Worm (Caenorhabditis elegans) whole organism, L1 larva: ENCODE measurements around the gene ZK632.14.

Source experiments
- C34B4.2 ChIP-seq: sonication (generic microtip); optimal IDR thresholded peaks from 2 replicates; lab custom pipeline; 2017; ENCODE audit warnings: mild to moderate bottlenecking, missing genetic modification characterization, missing compliant biosample characterization
- aha-1 ChIP-seq: fragments of 150-350 bp; optimal IDR thresholded peaks from 2 replicates; lab custom pipeline; 2014; ENCODE audit warnings: missing biosample characterization, missing genetic modification characterization
- alr-1 ChIP-seq: fragments of 200-800 bp; sonication (Bioruptor generic); optimal IDR thresholded peaks from 2 replicates; lab custom pipeline; 2018; ENCODE audit warnings: borderline replicate concordance, mild to moderate bottlenecking, missing genetic modification characterization, missing compliant biosample characterization
- ama-1 ChIP-seq: fragments of 150-350 bp; optimal IDR thresholded peaks from 2 replicates; lab custom pipeline; 2014
- ceh-63 ChIP-seq: fragments of 200-800 bp; sonication (Bioruptor generic); optimal IDR thresholded peaks from 2 replicates; lab custom pipeline; 2018; ENCODE audit warnings: mild to moderate bottlenecking, missing genetic modification characterization, missing compliant biosample characterization
- ceh-88 ChIP-seq: fragments of 200-800 bp; sonication (Bioruptor generic); IDR thresholded peaks from 2 replicates; pipeline ENCODE4 v1.3.6; 2022; ENCODE audit warnings: missing genetic modification characterization, missing compliant biosample characterization
- ces-1 ChIP-seq: fragments of 150-350 bp; optimal IDR thresholded peaks from 2 replicates; lab custom pipeline; 2014; ENCODE audit warnings: missing biosample characterization, missing genetic modification reagents, missing genetic modification characterization
- dpl-1 ChIP-seq, 3 experiments: fragments of 150-350 bp in 2 of 3; sonication (generic microtip) in 1 of 3; optimal IDR thresholded peaks; 2 replicates each; lab custom pipeline; 2014 to 2017; ENCODE audit warnings: missing biosample characterization in 3 of 3, missing genetic modification characterization in 3 of 3, missing genetic modification reagents in 3 of 3
- egl-13 ChIP-seq: sonication (generic microtip); optimal IDR thresholded peaks from 2 replicates; lab custom pipeline; 2016; ENCODE audit warnings: missing genotype, missing genetic modification reagents, missing genetic modification characterization, missing compliant biosample characterization
- elt-2 ChIP-seq: sonication (generic microtip); optimal IDR thresholded peaks from 2 replicates; lab custom pipeline; 2016; ENCODE audit warnings: missing genetic modification characterization, mild to moderate bottlenecking, inconsistent platforms, missing compliant biosample characterization, missing genetic modification reagents
- ets-5 ChIP-seq: fragments of 200-800 bp; sonication (Bioruptor generic); IDR thresholded peaks from 2 replicates; pipeline ENCODE4 v1.3.6; 2022; ENCODE audit warnings: missing genetic modification characterization, missing compliant biosample characterization
- fkh-10 ChIP-seq: sonication (generic microtip); optimal IDR thresholded peaks from 2 replicates; lab custom pipeline; 2017; ENCODE audit warnings: missing biosample characterization, missing genetic modification reagents, missing genetic modification characterization
- fkh-4 ChIP-seq: sonication (generic microtip); optimal IDR thresholded peaks from 2 replicates; lab custom pipeline; 2016; ENCODE audit warnings: missing compliant biosample characterization, missing genetic modification characterization, borderline replicate concordance
- fkh-8 ChIP-seq: sonication (generic microtip); optimal IDR thresholded peaks from 2 replicates; lab custom pipeline; 2016; ENCODE audit warnings: mild to moderate bottlenecking, missing genetic modification characterization, missing compliant biosample characterization
- fos-1 ChIP-seq: fragments of 150-350 bp; optimal IDR thresholded peaks from 2 replicates; lab custom pipeline; 2014; ENCODE audit warnings: missing biosample characterization, missing genetic modification characterization
- grh-1 ChIP-seq: fragments of 200-800 bp; sonication (Bioruptor generic); IDR thresholded peaks from 2 replicates; pipeline ENCODE4 v1.3.6; 2022; ENCODE audit warnings: missing genetic modification reagents, missing genetic modification characterization, missing compliant biosample characterization
- hlh-17 ChIP-seq: fragments of 200-800 bp; sonication (Bioruptor generic); optimal IDR thresholded peaks from 2 replicates; lab custom pipeline; 2018; ENCODE audit warnings: missing genetic modification characterization, mild to moderate bottlenecking, missing compliant biosample characterization, moderate library complexity, borderline replicate concordance
- hlh-4 ChIP-seq: sonication (generic microtip); optimal IDR thresholded peaks from 2 replicates; lab custom pipeline; 2016; ENCODE audit warnings: mild to moderate bottlenecking, missing genetic modification characterization, missing compliant biosample characterization
- irx-1 ChIP-seq: sonication (generic microtip); optimal IDR thresholded peaks from 2 replicates; lab custom pipeline; 2016; ENCODE audit warnings: missing genetic modification characterization, missing compliant biosample characterization
- jun-1 ChIP-seq: fragments of 150-350 bp; optimal IDR thresholded peaks from 2 replicates; lab custom pipeline; 2014; ENCODE audit warnings: missing biosample characterization, missing genetic modification reagents, missing genetic modification characterization
- lin-13 ChIP-seq: fragments of 150-350 bp; optimal IDR thresholded peaks from 2 replicates; lab custom pipeline; 2014; ENCODE audit warnings: missing biosample characterization, missing genetic modification reagents, missing genetic modification characterization
- lin-14 ChIP-seq: fragments of 200-800 bp; sonication (Bioruptor generic); optimal IDR thresholded peaks from 2 replicates; lab custom pipeline; 2018; ENCODE audit warnings: mild to moderate bottlenecking, missing genetic modification characterization, moderate library complexity, missing compliant biosample characterization
- lin-15B ChIP-seq: fragments of 150-350 bp; sonication (generic microtip); optimal IDR thresholded peaks from 3 replicates; lab custom pipeline; 2014; ENCODE audit warnings: missing biosample characterization, missing genetic modification characterization
- lin-35 ChIP-seq, 2 experiments: fragments of 150-350 bp; optimal IDR thresholded peaks; 2 replicates each; lab custom pipeline; 2014; ENCODE audit warnings: missing biosample characterization in 2 of 2, missing genetic modification characterization in 2 of 2, missing genetic modification reagents in 2 of 2
- lin-39 ChIP-seq: fragments of 150-350 bp; optimal IDR thresholded peaks from 2 replicates; lab custom pipeline; 2014; ENCODE audit warnings: missing biosample characterization, missing genetic modification reagents, missing genetic modification characterization
- lir-3 ChIP-seq: sonication (generic microtip); optimal IDR thresholded peaks from 2 replicates; lab custom pipeline; 2016; ENCODE audit warnings: mild to moderate bottlenecking, missing genetic modification characterization, moderate library complexity, missing compliant biosample characterization; ENCODE audit not compliant: poor library complexity
- lsy-2 ChIP-seq, 2 experiments: fragments of 150-350 bp; optimal IDR thresholded peaks; 2 replicates each; lab custom pipeline; 2014; ENCODE audit warnings: missing biosample characterization in 2 of 2, missing genetic modification characterization in 2 of 2
- mab-9 ChIP-seq: fragments of 200-800 bp; sonication (Bioruptor generic); IDR thresholded peaks from 2 replicates; pipeline ENCODE4 v1.3.6; 2022; ENCODE audit warnings: missing genetic modification reagents, missing genetic modification characterization, missing compliant biosample characterization
- mdl-1 ChIP-seq, 2 experiments: fragments of 150-350 bp; optimal IDR thresholded peaks; 2 replicates each; lab custom pipeline; 2014 to 2017; ENCODE audit warnings: missing biosample characterization in 2 of 2, missing genetic modification characterization in 2 of 2, inconsistent platforms in 1 of 2
- nhr-11 ChIP-seq: fragments of 150-350 bp; optimal IDR thresholded peaks from 2 replicates; lab custom pipeline; 2014; ENCODE audit warnings: missing biosample characterization, missing genetic modification characterization
- nhr-12 ChIP-seq: sonication (generic microtip); optimal IDR thresholded peaks from 2 replicates; lab custom pipeline; 2017; ENCODE audit warnings: missing biosample characterization, missing genetic modification characterization
- nhr-19 ChIP-seq: fragments of 200-800 bp; sonication (Bioruptor generic); conservative IDR thresholded peaks from 2 replicates; pipeline ENCODE4 v1.3.6; 2022; ENCODE audit warnings: missing genetic modification characterization, missing compliant biosample characterization
- nhr-28 ChIP-seq: fragments of 150-350 bp; optimal IDR thresholded peaks from 2 replicates; lab custom pipeline; 2014; ENCODE audit warnings: missing biosample characterization, missing genetic modification characterization
- nhr-47 ChIP-seq: sonication (generic microtip); optimal IDR thresholded peaks from 2 replicates; lab custom pipeline; 2016; ENCODE audit warnings: mild to moderate bottlenecking, missing genetic modification characterization, moderate library complexity, missing compliant biosample characterization
- nhr-71 ChIP-seq: sonication (generic microtip); optimal IDR thresholded peaks from 2 replicates; lab custom pipeline; 2016; ENCODE audit warnings: mild to moderate bottlenecking, missing genetic modification characterization, moderate library complexity, missing compliant biosample characterization
- nhr-76 ChIP-seq: sonication (generic microtip); optimal IDR thresholded peaks from 2 replicates; lab custom pipeline; 2017; ENCODE audit warnings: missing biosample characterization, missing genetic modification characterization
- nhr-84 ChIP-seq: sonication (generic microtip); optimal IDR thresholded peaks from 2 replicates; lab custom pipeline; 2017; ENCODE audit warnings: missing biosample characterization, missing genetic modification characterization
- nhr-85 ChIP-seq: sonication (generic microtip); peaks from one replicate; lab custom pipeline; 2016; ENCODE audit warnings: missing genetic modification characterization, inconsistent platforms, missing compliant biosample characterization
- nhr-90 ChIP-seq: sonication (generic microtip); optimal IDR thresholded peaks from 2 replicates; lab custom pipeline; 2016; ENCODE audit warnings: mild to moderate bottlenecking, missing genetic modification characterization, missing compliant biosample characterization; ENCODE audit not compliant: poor library complexity
- pag-3 ChIP-seq: sonication (generic microtip); optimal IDR thresholded peaks from 2 replicates; lab custom pipeline; 2017; ENCODE audit warnings: missing genetic modification characterization, mild to moderate bottlenecking, missing compliant biosample characterization, antibody characterized with exemption, borderline replicate concordance; ENCODE audit not compliant: insufficient read depth
- rnt-1 ChIP-seq: sonication (generic microtip); optimal IDR thresholded peaks from 2 replicates; lab custom pipeline; 2016; ENCODE audit warnings: mild to moderate bottlenecking, missing genetic modification characterization, moderate library complexity, missing compliant biosample characterization
- skn-1 ChIP-seq: fragments of 150-350 bp; optimal IDR thresholded peaks from 2 replicates; lab custom pipeline; 2014; ENCODE audit warnings: missing biosample characterization, missing genetic modification characterization
- snu-23 ChIP-seq: sonication (generic microtip); optimal IDR thresholded peaks from 2 replicates; lab custom pipeline; 2016; ENCODE audit warnings: missing genetic modification characterization, missing compliant biosample characterization
- sox-4 ChIP-seq: sonication (generic microtip); optimal IDR thresholded peaks from 2 replicates; lab custom pipeline; 2016; ENCODE audit warnings: missing genetic modification characterization, missing compliant biosample characterization
- sptf-1 ChIP-seq: fragments of 150-350 bp; optimal IDR thresholded peaks from 2 replicates; lab custom pipeline; 2014; ENCODE audit warnings: missing biosample characterization, missing genetic modification characterization
- tbx-2 ChIP-seq: sonication (generic microtip); optimal IDR thresholded peaks from 2 replicates; lab custom pipeline; 2016; ENCODE audit warnings: missing genetic modification characterization, missing compliant biosample characterization
- unc-130 ChIP-seq: fragments of 150-350 bp; optimal IDR thresholded peaks from 2 replicates; lab custom pipeline; 2017; ENCODE audit warnings: missing biosample characterization, missing genetic modification characterization, inconsistent platforms
- unc-30 ChIP-seq: sonication (generic microtip); optimal IDR thresholded peaks from 2 replicates; lab custom pipeline; 2017; ENCODE audit warnings: missing biosample characterization, missing genetic modification characterization
- unc-62 ChIP-seq: fragments of 150-350 bp; optimal IDR thresholded peaks from 2 replicates; lab custom pipeline; 2014; ENCODE audit warnings: missing biosample characterization, missing genetic modification reagents, missing genetic modification characterization
- unc-86 ChIP-seq: sonication (generic microtip); optimal IDR thresholded peaks from 2 replicates; lab custom pipeline; 2016; ENCODE audit warnings: missing genetic modification characterization, missing compliant biosample characterization
- unc-98 ChIP-seq: fragments of 200-800 bp; sonication (Bioruptor generic); IDR thresholded peaks from 2 replicates; pipeline ENCODE4 v1.3.6; 2022; ENCODE audit warnings: missing genetic modification characterization, missing compliant biosample characterization
- zag-1 ChIP-seq: fragments of 150-350 bp; optimal IDR thresholded peaks from 2 replicates; lab custom pipeline; 2014; ENCODE audit warnings: missing biosample characterization, missing genetic modification characterization

The ZK632.14 gene

ce11 chrIII:9807560-9808046 lies 5.6 kb upstream of the ZK632.14 start (continued):
- peak in 1 of 2 experiments; percentile 39 for TF ChIP-seq lsy-2 (tag; optimal IDR thresholded peaks at IDR 0.05; lab: Kevin White, UChicago)
- peak; percentile 28 for TF ChIP-seq lir-3 (tag; lab: Kevin White, UChicago)
- no peak for TF ChIP-seq fkh-10
- TF ChIP-seq irx-1 (tag; lab: Kevin White, UChicago): no peak
- TF ChIP-seq hlh-17: no peak
- TF ChIP-seq rnt-1: peak; percentile 21
- TF ChIP-seq nhr-19 (GFP tag; lab: Robert Waterston, UW): peak; percentile 42
- no peak for TF ChIP-seq fos-1 (tag; lab: Kevin White, UChicago)
- TF ChIP-seq unc-130: no peak
- TF ChIP-seq unc-62 (GFP tag; lab: Kevin White, UChicago): no peak
- TF ChIP-seq elt-2 (tag; lab: Kevin White, UChicago): peak; percentile 59
- TF ChIP-seq snu-23 (GFP tag; lab: Kevin White, UChicago): peak; percentile 58
- TF ChIP-seq aha-1 (tag; lab: Kevin White, UChicago): no peak
- no peak for TF ChIP-seq nhr-76 (tag; lab: Kevin White, UChicago)
- peak; percentile 83 for TF ChIP-seq nhr-85 (tag; lab: Kevin White, UChicago)
- TF ChIP-seq tbx-2 (tag; lab: Kevin White, UChicago): no peak
- peak; percentile 28 for TF ChIP-seq lin-14 (GFP tag; lab: Kevin White, UChicago)
- peak; percentile 4 for TF ChIP-seq jun-1 (tag; lab: Kevin White, UChicago)
- TF ChIP-seq nhr-11: no peak
- no peak for TF ChIP-seq lin-13 (GFP tag; lab: Kevin White, UChicago)
- no peak for TF ChIP-seq alr-1 (tag; lab: Kevin White, UChicago)
- no peak for TF ChIP-seq nhr-84 (tag; lab: Kevin White, UChicago)
- no peak for TF ChIP-seq nhr-28 (tag; lab: Kevin White, UChicago)
- TF ChIP-seq ets-5 (GFP tag; lab: Robert Waterston, UW): no peak
- TF ChIP-seq nhr-47: peak; percentile 34
- no peak for TF ChIP-seq ceh-88
- TF ChIP-seq unc-86 (tag; lab: Kevin White, UChicago): no peak
- peak; percentile 43 for TF ChIP-seq nhr-90 (tag; lab: Kevin White, UChicago)
- TF ChIP-seq unc-30 (tag; lab: Kevin White, UChicago): no peak
- peak; percentile 26 for TF ChIP-seq skn-1 (tag; lab: Kevin White, UChicago)
- TF ChIP-seq ces-1 (GFP tag; lab: Kevin White, UChicago): no peak
- no peak for TF ChIP-seq fkh-4 (tag; lab: Kevin White, UChicago)
- TF ChIP-seq lin-15B: no peak
- TF ChIP-seq unc-98 (GFP tag; lab: Robert Waterston, UW): no peak
- no peak for TF ChIP-seq ceh-63 (GFP tag; lab: Kevin White, UChicago)
- TF ChIP-seq lin-35 (GFP tag; optimal IDR thresholded peaks at IDR 0.05; lab: Kevin White, UChicago): peak in 1 of 2 experiments; percentile 74
- TF ChIP-seq egl-13 (tag; lab: Kevin White, UChicago): no peak
- TF ChIP-seq nhr-12 (tag; lab: Kevin White, UChicago): no peak
- TF ChIP-seq nhr-71: peak; percentile 71
- no peak for TF ChIP-seq fkh-8 (tag; lab: Kevin White, UChicago)
- TF ChIP-seq hlh-4 (tag; lab: Kevin White, UChicago): no peak

- TF ChIP-seq skn-1 (tag; lab: Kevin White, UChicago): peak; percentile 33
- peak; percentile 38; the same call in 1 of the 2 replicates for TF ChIP-seq unc-98 (GFP tag; lab: Robert Waterston, UW)
- no peak for TF ChIP-seq lin-39 (tag; lab: Kevin White, UChicago)
- TF ChIP-seq C34B4.2: no peak
- TF ChIP-seq rnt-1: no peak
- TF ChIP-seq mab-9 (GFP tag; lab: Robert Waterston, UW): no peak
- TF ChIP-seq sox-4 (tag; lab: Kevin White, UChicago): peak; percentile 1
- no peak for TF ChIP-seq mdl-1 (tag; optimal IDR thresholded peaks at IDR 0.05; lab: Kevin White, UChicago)
- peak; percentile 44 to 83 for TF ChIP-seq lsy-2 (tag; optimal IDR thresholded peaks at IDR 0.05; lab: Kevin White, UChicago)
- TF ChIP-seq dpl-1 (GFP tag; optimal IDR thresholded peaks at IDR 0.05; lab: Kevin White, UChicago): peak in 1 of 3 experiments; percentile 37
- no peak for TF ChIP-seq grh-1 (GFP tag; lab: Robert Waterston, UW)
- no peak for TF ChIP-seq pag-3 (tag; lab: Kevin White, UChicago)
- TF ChIP-seq zag-1 (tag; lab: Kevin White, UChicago): no peak
- no peak for TF ChIP-seq ama-1
- no peak for TF ChIP-seq nhr-84 (tag; lab: Kevin White, UChicago)
- TF ChIP-seq sptf-1 (tag; lab: Kevin White, UChicago): no peak
- no peak for TF ChIP-seq lin-15B
- no peak for TF ChIP-seq ets-5 (GFP tag; lab: Robert Waterston, UW)
- TF ChIP-seq nhr-71: peak; percentile 20
These were observed 5.1 kb upstream of the ZK632.14 start, which contains the start of gene gtap-2 for ce11 chrIII:9808179-9808578. Gene gtap-2, plus strand, starts transcription at chrIII:9808544.
